Worm (Caenorhabditis elegans): ENCODE measurements around the gene srz-72.
"Not testable (repeated sequence)": the region's sequence is repeated elsewhere in the genome, so short reads cannot be mapped to it uniquely, and the experiment has no call there.

srz-72 gene

DNA sequence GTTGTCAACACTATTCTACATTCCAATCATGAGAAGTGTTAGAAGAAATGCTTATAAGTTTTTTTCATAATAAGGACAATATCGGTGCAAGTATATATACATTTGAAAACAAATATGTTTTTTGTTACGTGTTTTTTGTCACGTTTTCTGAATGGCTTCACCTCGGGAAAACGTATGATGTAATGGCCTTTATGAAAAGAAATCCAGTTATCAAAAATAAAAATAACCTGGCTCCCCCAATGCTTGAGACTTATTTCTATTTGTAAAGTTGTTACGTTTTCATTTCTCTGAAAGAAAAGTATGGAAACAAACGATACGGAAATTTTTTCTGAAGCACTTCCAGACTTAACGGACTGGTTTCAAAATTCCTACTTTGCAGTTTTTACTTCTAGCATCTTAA is at the start of gene srz-72:
Gene srz-72, plus strand, starts transcription at position 301 of the 400 bp plus-strand sequence.
- TF ChIP-seq zfh-2 (GFP tag; conservative IDR thresholded peaks at IDR 0.05) = no peak

ce11 chrIV:16254464-16254863 is 44.5 kb upstream of the srz-72 start, which contains the start of gene hlh-17:
Gene hlh-17, plus strand, starts transcription at chrIV:16254764.
- TF ChIP-seq tbx-9 (tag; optimal IDR thresholded peaks at IDR 0.05; ENCODE audit: borderline replicate concordance) (no peak), lir-1 (GFP tag; conservative IDR thresholded peaks at IDR 0.05) (no peak), dpff-1 (tag; optimal IDR thresholded peaks at IDR 0.05) (no peak), sea-2 (GFP tag; IDR thresholded peaks at IDR 0.05) (no peak), F33H1.4 (GFP tag; IDR thresholded peaks at IDR 0.05) (no peak), ceh-40 (GFP tag; IDR thresholded peaks at IDR 0.05) (no peak), ztf-18 (tag; optimal IDR thresholded peaks at IDR 0.05) (no peak), snpc-4 (GFP tag; optimal IDR thresholded peaks at IDR 0.05) (no peak), snpc-4 (tag; optimal IDR thresholded peaks at IDR 0.05) (no peak), F39B2.1 (GFP tag; IDR thresholded peaks at IDR 0.05) (no peak), ztf-3 (GFP tag; optimal IDR thresholded peaks at IDR 0.05) (no peak), die-1 (tag; optimal IDR thresholded peaks at IDR 0.05) (no peak), repo-1 (tag; optimal IDR thresholded peaks at IDR 0.05) (no peak), Y53G8AR.9 (GFP tag; conservative IDR thresholded peaks at IDR 0.05) (no peak)

ce11 chrIV:16257330-16257729 is 41.6 kb upstream of the srz-72 start, which contains the start of gene hlh-31:
Gene hlh-31, plus strand, starts transcription at chrIV:16257630.
- TF ChIP-seq Y79H2A.3 (GFP tag; conservative IDR thresholded peaks at IDR 0.05) (no peak), hlh-12 (tag; optimal IDR thresholded peaks at IDR 0.05) (no peak), ets-4 (GFP tag; optimal IDR thresholded peaks at IDR 0.05) (no peak), B0019.2 (GFP tag; conservative IDR thresholded peaks at IDR 0.05) (no peak), T07F8.4 (tag; optimal IDR thresholded peaks at IDR 0.05) (no peak), ztf-28 (GFP tag; IDR thresholded peaks at IDR 0.05) (no peak), tlf-1 (GFP tag; optimal IDR thresholded peaks at IDR 0.05) (no peak), sdz-38 (tag; optimal IDR thresholded peaks at IDR 0.05) (no peak), B0261.1 (tag; optimal IDR thresholded peaks at IDR 0.05) (no peak), lsy-27 (tag; optimal IDR thresholded peaks at IDR 0.05; ENCODE audit: borderline replicate concordance, insufficient read depth) (no peak), F49E8.2 (tag; optimal IDR thresholded peaks at IDR 0.05; ENCODE audit: insufficient read depth) (no peak), hlh-26 (GFP tag; conservative IDR thresholded peaks at IDR 0.05) (no peak), ztf-25 (GFP tag; IDR thresholded peaks at IDR 0.05) (no peak), pha-4 (tag; optimal IDR thresholded peaks at IDR 0.05) (no peak), madf-6 (GFP tag; IDR thresholded peaks at IDR 0.05) (no peak), lin-26 (GFP tag; IDR thresholded peaks at IDR 0.05) (no peak), ztf-22 (GFP tag; optimal IDR thresholded peaks at IDR 0.05) (no peak), lir-1 (GFP tag; conservative IDR thresholded peaks at IDR 0.05) (no peak), bed-2 (GFP tag; IDR thresholded peaks at IDR 0.05) (no peak)

DNA sequence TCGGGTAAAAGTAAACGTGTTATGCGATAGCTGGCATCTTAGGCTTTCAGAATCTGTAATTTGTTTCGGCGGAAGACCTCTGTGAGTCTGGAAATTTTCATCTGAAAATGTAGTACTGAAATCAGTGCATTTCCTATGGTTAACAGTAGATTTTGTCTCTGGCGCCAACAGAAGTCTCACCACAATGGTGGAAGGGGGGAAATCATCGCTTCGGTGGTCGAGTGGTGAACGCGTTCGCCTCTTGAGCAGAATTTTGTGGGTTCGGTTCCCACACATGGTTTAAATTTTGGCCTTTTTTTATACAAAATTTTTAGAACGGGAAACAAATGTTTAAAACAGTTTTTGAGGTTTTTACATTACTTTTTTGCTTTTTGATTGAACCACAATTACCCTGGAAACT is 38.7 kb upstream of the srz-72 start:
- not testable (repeated sequence) for TF ChIP-seq snpc-4 (GFP tag; optimal IDR thresholded peaks at IDR 0.05); rpc-1 (optimal IDR thresholded peaks at IDR 0.05)
- TF ChIP-seq snpc-4 (tag; optimal IDR thresholded peaks at IDR 0.05) = peak in 1 of 4 experiments; percentile 86
- peak; percentile 55 for TF ChIP-seq B0261.1 (tag; optimal IDR thresholded peaks at IDR 0.05)
- peak; percentile 46; the same call in 1 of the 2 replicates for TF ChIP-seq hmg-1.2 (GFP tag; IDR thresholded peaks at IDR 0.05)
- TF ChIP-seq tbp1 (GFP tag; optimal IDR thresholded peaks at IDR 0.05) = peak; percentile 79
- TF ChIP-seq rpc-1 (tag; optimal IDR thresholded peaks at IDR 0.05) = peak; percentile 51
- TF ChIP-seq attf-6 (GFP tag; IDR thresholded peaks at IDR 0.05) = peak; percentile 95

Measured in whole organism, young adult.